Fruit fly (Drosophila melanogaster) whole organism, embryonic: ENCODE measurements around the gene Gdh.
A peak's percentile ranks its signal among the peaks of the same experiment; 100 is the strongest.

Source experiments
- Abd-B ChIP-seq: fragments of 200-800 bp; sonication (Bioruptor generic); optimal IDR thresholded peaks from 2 replicates; lab custom pipeline; 2018; ENCODE audit warnings: missing biosample characterization, mild to moderate bottlenecking, missing genetic modification characterization, moderate library complexity
- Bgb ChIP-seq: fragments of 200-800 bp; sonication (Bioruptor generic); IDR thresholded peaks from 2 replicates; pipeline ENCODE4 v1.3.6; 2022; ENCODE audit warnings: missing biosample characterization, missing genetic modification characterization; ENCODE audit not compliant: partially characterized antibody
- CG10267 ChIP-seq: fragments of 200-800 bp; sonication (Bioruptor generic); optimal IDR thresholded peaks from 2 replicates; lab custom pipeline; 2018; ENCODE audit warnings: missing biosample characterization, mild to moderate bottlenecking, missing genetic modification characterization, moderate library complexity
- CG11695 ChIP-seq: fragments of 200-800 bp; sonication (Bioruptor generic); IDR thresholded peaks from 3 replicates; pipeline ENCODE4 v1.3.6; 2022; ENCODE audit warnings: missing biosample characterization, missing genetic modification characterization
- CG12659 ChIP-seq: fragments of 200-800 bp; sonication (Bioruptor generic); optimal IDR thresholded peaks from 3 replicates; lab custom pipeline; 2017; ENCODE audit warnings: mild to moderate bottlenecking, missing biosample characterization, missing genetic modification reagents, missing genetic modification characterization
- CG12744 ChIP-seq: fragments of 200-800 bp; sonication (Bioruptor generic); optimal IDR thresholded peaks from 2 replicates; lab custom pipeline; 2016; ENCODE audit warnings: missing biosample characterization, missing genetic modification characterization
- CG12769 ChIP-seq: fragments of 200-800 bp; sonication (Bioruptor generic); optimal IDR thresholded peaks from 2 replicates; lab custom pipeline; 2019; ENCODE audit warnings: missing biosample characterization, mild to moderate bottlenecking, missing genetic modification characterization, moderate library complexity
- CG13296 ChIP-seq: fragments of 200-800 bp; sonication (Bioruptor generic); optimal IDR thresholded peaks from 3 replicates; lab custom pipeline; 2018; ENCODE audit warnings: missing biosample characterization, mild to moderate bottlenecking, missing genetic modification characterization
- CG14014 ChIP-seq: fragments of 200-800 bp; sonication (Bioruptor generic); IDR thresholded peaks from 2 replicates; pipeline ENCODE4 v1.3.6; 2022; ENCODE audit warnings: missing biosample characterization, missing genetic modification characterization
- CG2712 ChIP-seq: fragments of 200-800 bp; optimal IDR thresholded peaks from 3 replicates; lab custom pipeline; 2019; ENCODE audit warnings: missing biosample characterization, mild to moderate bottlenecking, missing genetic modification characterization, moderate library complexity
- CG2875 ChIP-seq: fragments of 200-800 bp; sonication (Bioruptor generic); optimal IDR thresholded peaks from 2 replicates; lab custom pipeline; 2017; ENCODE audit warnings: missing biosample characterization, mild to moderate bottlenecking, missing genetic modification characterization, missing genetic modification reagents
- CG3163 ChIP-seq: fragments of 200-800 bp; sonication (Bioruptor generic); optimal IDR thresholded peaks from 3 replicates; lab custom pipeline; 2016; ENCODE audit warnings: missing biosample characterization, missing genetic modification characterization
- CG42726 ChIP-seq: fragments of 200-800 bp; sonication (Bioruptor generic); IDR thresholded peaks from 2 replicates; pipeline ENCODE4 v1.3.6; 2022; ENCODE audit warnings: missing biosample characterization, missing genetic modification characterization; ENCODE audit not compliant: partially characterized antibody
- CG5180 ChIP-seq: fragments of 200-800 bp; sonication (Bioruptor generic); optimal IDR thresholded peaks from 3 replicates; lab custom pipeline; 2017; ENCODE audit warnings: missing biosample characterization, missing genetic modification characterization, mild to moderate bottlenecking, moderate library complexity, missing genetic modification reagents
- CG6791 ChIP-seq: fragments of 200-800 bp; sonication (Bioruptor generic); IDR thresholded peaks from 3 replicates; pipeline ENCODE4 v1.3.6; 2022; ENCODE audit warnings: missing biosample characterization, missing genetic modification characterization; ENCODE audit not compliant: partially characterized antibody
- CG7372 ChIP-seq: fragments of 200-800 bp; sonication (Bioruptor generic); IDR thresholded peaks from 2 replicates; pipeline ENCODE4 v1.3.6; 2022; ENCODE audit warnings: missing biosample characterization, missing genetic modification characterization
- CG8478 ChIP-seq: fragments of >200 bp; optimal IDR thresholded peaks from 2 replicates; lab custom pipeline; 2018
- CG8924 ChIP-seq: fragments of 200-800 bp; optimal IDR thresholded peaks from 3 replicates; lab custom pipeline; 2019; ENCODE audit warnings: missing biosample characterization, mild to moderate bottlenecking, missing genetic modification characterization, moderate library complexity
- CG9797 ChIP-seq: fragments of 200-800 bp; sonication (Bioruptor generic); optimal IDR thresholded peaks from 3 replicates; lab custom pipeline; 2018; ENCODE audit warnings: missing biosample characterization, mild to moderate bottlenecking, missing genetic modification characterization
- CG9817 ChIP-seq: fragments of 200-800 bp; sonication (Bioruptor generic); optimal IDR thresholded peaks from 2 replicates; lab custom pipeline; 2018; ENCODE audit warnings: missing biosample characterization, mild to moderate bottlenecking, missing genetic modification characterization, moderate library complexity
- CTCF ChIP-seq: fragments of 200-800 bp; sonication (Bioruptor generic); optimal IDR thresholded peaks from 2 replicates; lab custom pipeline; 2017; ENCODE audit warnings: missing biosample characterization, mild to moderate bottlenecking, missing genetic modification characterization, moderate library complexity
- Dbx ChIP-seq: fragments of 200-800 bp; sonication (Bioruptor generic); IDR thresholded peaks from 3 replicates; pipeline ENCODE4 v1.3.6; 2022; ENCODE audit warnings: missing biosample characterization, missing genetic modification characterization
- Drgx ChIP-seq: fragments of 200-800 bp; sonication (Bioruptor generic); IDR thresholded peaks from 2 replicates; pipeline ENCODE4 v1.3.6; 2022; ENCODE audit warnings: missing biosample characterization, missing genetic modification characterization
- E2f1 ChIP-seq: fragments of 200-800 bp; sonication (Bioruptor generic); IDR thresholded peaks from 2 replicates; pipeline ENCODE4 v1.3.6; 2022; ENCODE audit warnings: missing biosample characterization, missing genetic modification characterization
- Kr ChIP-seq: fragments of 200-800 bp; sonication (Bioruptor generic); optimal IDR thresholded peaks from 2 replicates; lab custom pipeline; 2017; ENCODE audit warnings: missing biosample characterization, mild to moderate bottlenecking, missing genetic modification characterization
- MBD-R2 ChIP-seq: fragments of 200-800 bp; sonication (Bioruptor generic); IDR thresholded peaks from 2 replicates; pipeline ENCODE4 v1.3.6; 2022; ENCODE audit warnings: missing biosample characterization, missing genetic modification characterization
- Med ChIP-seq: fragments of 200-800 bp; sonication (Bioruptor generic); peaks from one replicate; lab custom pipeline; 2016; ENCODE audit warnings: missing biosample characterization, missing genetic modification characterization, mild to moderate bottlenecking, inconsistent platforms, moderate library complexity
- NC2β ChIP-seq: fragments of 200-800 bp; sonication (Bioruptor generic); optimal IDR thresholded peaks from 2 replicates; lab custom pipeline; 2016; ENCODE audit warnings: missing biosample characterization, missing genetic modification characterization
- Stat92E ChIP-seq, 3 experiments: fragments of >200 bp in 2 of 3; fragments of 200-800 bp in 1 of 3; sonication (Bioruptor generic) in 1 of 3; optimal IDR thresholded peaks; 2 replicates each; lab custom pipeline; 2017 to 2019; ENCODE audit warnings: missing biosample characterization in 3 of 3, missing genetic modification characterization in 3 of 3, mild to moderate bottlenecking in 1 of 3, moderate library complexity in 1 of 3
- ap ChIP-seq: fragments of 200-800 bp; sonication (Bioruptor generic); IDR thresholded peaks from 2 replicates; pipeline ENCODE4 v1.3.6; 2022; ENCODE audit warnings: missing biosample characterization, missing genetic modification characterization
- ase ChIP-seq: fragments of 200-800 bp; sonication (Bioruptor generic); IDR thresholded peaks from 3 replicates; pipeline ENCODE4 v1.3.6; 2022; ENCODE audit warnings: missing biosample characterization, missing genetic modification characterization
- bbx ChIP-seq: fragments of 200-800 bp; sonication (Bioruptor generic); IDR thresholded peaks from 2 replicates; pipeline ENCODE4 v1.3.6; 2022; ENCODE audit warnings: missing biosample characterization, missing genetic modification characterization; ENCODE audit not compliant: partially characterized antibody
- cas ChIP-seq: fragments of 200-800 bp; sonication (Bioruptor generic); IDR thresholded peaks from 2 replicates; pipeline ENCODE4 v1.3.6; 2022; ENCODE audit warnings: missing biosample characterization, missing genetic modification characterization
- crol ChIP-seq: fragments of 200-800 bp; sonication (Bioruptor generic); IDR thresholded peaks from 2 replicates; pipeline ENCODE4 v1.3.6; 2022; ENCODE audit warnings: missing biosample characterization, missing genetic modification characterization
- dati ChIP-seq: fragments of 200-800 bp; sonication (Bioruptor generic); IDR thresholded peaks from 2 replicates; pipeline ENCODE4 v1.3.6; 2022; ENCODE audit warnings: missing biosample characterization, missing genetic modification characterization
- dimm ChIP-seq: fragments of 200-800 bp; sonication (Bioruptor generic); IDR thresholded peaks from 2 replicates; pipeline ENCODE4 v1.3.6; 2022; ENCODE audit warnings: missing biosample characterization, missing genetic modification characterization
- esg ChIP-seq: fragments of 200-800 bp; sonication (Bioruptor generic); conservative IDR thresholded peaks from 2 replicates; pipeline ENCODE4 v1.3.6; 2022; ENCODE audit warnings: missing biosample characterization, missing genetic modification characterization
- gcm2 ChIP-seq: fragments of 200-800 bp; sonication (Bioruptor generic); optimal IDR thresholded peaks from 2 replicates; lab custom pipeline; 2016; ENCODE audit warnings: missing biosample characterization, missing genetic modification characterization
- grau ChIP-seq: fragments of 200-800 bp; optimal IDR thresholded peaks from 3 replicates; lab custom pipeline; 2019; ENCODE audit warnings: missing biosample characterization, mild to moderate bottlenecking, missing genetic modification characterization, moderate library complexity
- nerfin-2 ChIP-seq: fragments of 200-800 bp; sonication (Bioruptor generic); IDR thresholded peaks from 2 replicates; pipeline ENCODE4 v1.3.6; 2022; ENCODE audit warnings: missing biosample characterization, missing genetic modification characterization; ENCODE audit not compliant: partially characterized antibody
- nom ChIP-seq: fragments of 200-800 bp; sonication (Bioruptor generic); optimal IDR thresholded peaks from 2 replicates; lab custom pipeline; 2017; ENCODE audit warnings: missing biosample characterization, missing genetic modification characterization, mild to moderate bottlenecking, moderate library complexity, missing genetic modification reagents
- p53 ChIP-seq: fragments of 200-800 bp; sonication (Bioruptor generic); optimal IDR thresholded peaks from 2 replicates; lab custom pipeline; 2016; ENCODE audit warnings: missing biosample characterization, missing genetic modification characterization
- ranshi ChIP-seq: fragments of 200-800 bp; sonication (Bioruptor generic); IDR thresholded peaks from 2 replicates; pipeline ENCODE4 v1.3.6; 2022; ENCODE audit warnings: missing biosample characterization, missing genetic modification characterization
- repo ChIP-seq: fragments of 200-800 bp; sonication (Bioruptor generic); optimal IDR thresholded peaks from 2 replicates; lab custom pipeline; 2016; ENCODE audit warnings: missing biosample characterization, missing genetic modification characterization
- sim ChIP-seq: fragments of 200-800 bp; sonication (Bioruptor generic); IDR thresholded peaks from 2 replicates; pipeline ENCODE4 v1.3.6; 2022; ENCODE audit warnings: missing biosample characterization, missing genetic modification characterization
- tup ChIP-seq: fragments of 200-800 bp; sonication (Bioruptor generic); optimal IDR thresholded peaks from 2 replicates; lab custom pipeline; 2016; ENCODE audit warnings: missing biosample characterization, mild to moderate bottlenecking, missing genetic modification characterization, moderate library complexity
- vfl ChIP-seq: fragments of 200-800 bp; sonication (Bioruptor generic); optimal IDR thresholded peaks from 2 replicates; lab custom pipeline; 2016; ENCODE audit warnings: missing biosample characterization, missing genetic modification characterization
- wek ChIP-seq: fragments of 200-800 bp; sonication (Bioruptor generic); optimal IDR thresholded peaks from 3 replicates; lab custom pipeline; 2018; ENCODE audit warnings: missing biosample characterization, mild to moderate bottlenecking, missing genetic modification characterization, moderate library complexity
- zf30C ChIP-seq: fragments of 200-800 bp; sonication (Bioruptor generic); optimal IDR thresholded peaks from 3 replicates; lab custom pipeline; 2018; ENCODE audit warnings: missing biosample characterization, mild to moderate bottlenecking, missing genetic modification characterization
- zfh2 ChIP-seq: fragments of 200-800 bp; sonication (Bioruptor generic); optimal IDR thresholded peaks from 2 replicates; lab custom pipeline; 2016; ENCODE audit warnings: missing biosample characterization, missing genetic modification characterization

The Gdh gene

DNA sequence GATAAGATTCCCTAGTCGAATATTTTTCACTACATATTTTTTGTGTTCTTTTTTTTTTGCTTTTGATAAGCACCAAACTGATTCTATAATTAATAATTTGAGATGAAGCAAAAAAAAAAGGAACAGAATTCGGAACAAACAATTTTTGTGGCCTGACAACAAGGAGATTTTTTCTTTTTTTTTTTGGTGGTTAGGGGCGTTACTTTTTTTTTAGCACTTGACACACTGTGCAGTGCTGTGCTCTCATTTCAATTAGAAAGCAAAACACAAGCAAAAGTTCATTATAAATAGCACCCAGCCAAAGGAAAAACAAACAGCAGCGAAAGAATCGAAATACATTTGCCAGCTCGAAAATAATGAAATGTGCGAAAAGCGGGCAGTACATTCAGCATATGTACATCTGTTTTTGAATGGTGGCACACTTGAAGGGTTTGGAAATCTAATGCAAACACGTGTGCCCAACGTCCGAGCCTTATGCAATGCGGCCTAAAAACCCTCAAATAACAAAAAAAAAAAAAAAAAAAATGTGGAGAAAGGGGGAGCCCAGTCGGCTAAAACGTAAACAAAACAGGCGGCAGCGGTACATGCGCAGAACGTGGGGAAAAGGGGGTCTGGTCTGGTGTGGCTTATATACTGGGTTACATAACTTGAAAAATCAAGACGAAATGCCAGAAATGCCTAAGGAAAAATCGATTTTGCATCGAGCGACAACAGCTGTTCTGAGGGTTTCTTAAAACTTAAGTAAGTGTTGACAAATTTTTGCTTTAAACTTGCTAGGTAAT is 1.1 kb downstream of the Gdh start (continued):
- TF ChIP-seq CG13296 (GFP tag; lab: Kevin White, UChicago) (no peak), CG8478 (lab: Kevin White, UChicago) (no peak), CG12769 (no peak), Drgx (GFP tag; lab: Robert Waterston, UW) (peak; percentile 58), esg (GFP tag; lab: Robert Waterston, UW) (peak; percentile 38), Med (GFP tag; lab: Kevin White, UChicago) (peak; percentile 85), CG2712 (tag; lab: Kevin White, UChicago) (peak; percentile 18), repo (GFP tag; lab: Kevin White, UChicago) (no peak), wek (GFP tag; lab: Kevin White, UChicago) (no peak), tup (GFP tag; lab: Kevin White, UChicago) (no peak), CTCF (GFP tag; lab: Kevin White, UChicago) (no peak), CG8924 (tag; lab: Kevin White, UChicago) (no peak), dimm (GFP tag; lab: Robert Waterston, UW) (no peak), ap (GFP tag; lab: Robert Waterston, UW) (0 out of 2 replicates have a peak, but pooled peaks have one; percentile 6), p53 (no peak), Kr (no peak), crol (GFP tag; lab: Robert Waterston, UW) (0 out of 2 replicates have a peak, but pooled peaks have one; percentile 14), sim (GFP tag; lab: Robert Waterston, UW) (no peak), E2f1 (GFP tag; lab: Robert Waterston, UW) (peak; percentile 24; the same call in 1 of the 2 replicates), vfl (GFP tag; lab: Kevin White, UChicago) (peak; percentile 2), nerfin-2 (no peak), CG6791 (GFP tag; lab: Robert Waterston, UW) (no peak), Stat92E (GFP tag; optimal IDR thresholded peaks at IDR 0.05; lab: Kevin White, UChicago) (no peak), CG12659 (GFP tag; lab: Kevin White, UChicago) (no peak), grau (tag; lab: Kevin White, UChicago) (peak; percentile 15), CG3163 (GFP tag; lab: Kevin White, UChicago) (no peak), dati (GFP tag; lab: Robert Waterston, UW) (no peak), zf30C (GFP tag; lab: Kevin White, UChicago) (no peak), CG9797 (GFP tag; lab: Kevin White, UChicago) (no peak), Abd-B (no peak), MBD-R2 (no peak), CG5180 (GFP tag; lab: Kevin White, UChicago) (no peak), cas (GFP tag; lab: Robert Waterston, UW) (no peak), zfh2 (peak; percentile 20), CG10267 (tag; lab: Kevin White, UChicago) (no peak), nom (GFP tag; lab: Kevin White, UChicago) (no peak), gcm2 (GFP tag; lab: Kevin White, UChicago) (no peak), Dbx (GFP tag; lab: Robert Waterston, UW) (no peak), CG7372 (no peak), bbx (GFP tag; lab: Robert Waterston, UW) (no peak), CG12744 (no peak), ranshi (peak; percentile 57), CG11695 (GFP tag; lab: Robert Waterston, UW) (peak; percentile 37; the same call in 1 of the 3 replicates), NC2β (GFP tag; lab: Kevin White, UChicago) (no peak), CG42726 (GFP tag; lab: Robert Waterston, UW) (no peak), CG9817 (tag; lab: Kevin White, UChicago) (peak; percentile 21), ase (no peak), Bgb (no peak), CG2875 (GFP tag; lab: Kevin White, UChicago) (no peak), CG14014 (GFP tag; lab: Robert Waterston, UW) (no peak)
